Worm (Caenorhabditis elegans) whole organism, late embryonic: Measurements from ENCODE around the gene phf-32.

ENCODE experiments used
- C08G9.2 ChIP-seq: sonication (generic microtip); optimal IDR thresholded peaks from 2 replicates; lab custom pipeline; 2016; ENCODE audit warnings: mild to moderate bottlenecking, missing genetic modification characterization, moderate library complexity, missing compliant biosample characterization
- C38D4.7 ChIP-seq: fragments of 200-800 bp; sonication (Bioruptor generic); optimal IDR thresholded peaks from 2 replicates; lab custom pipeline; 2018; ENCODE audit warnings: mild to moderate bottlenecking, missing genetic modification characterization, moderate library complexity, missing compliant biosample characterization
- K09A11.1 ChIP-seq: sonication (generic microtip); optimal IDR thresholded peaks from 2 replicates; lab custom pipeline; 2017; ENCODE audit warnings: antibody characterized with exemption, mild to moderate bottlenecking, missing genetic modification characterization, missing compliant biosample characterization; ENCODE audit not compliant: insufficient read depth
- T23F11.4 ChIP-seq: fragments of 200-800 bp; sonication (Bioruptor generic); optimal IDR thresholded peaks from 2 replicates; lab custom pipeline; 2018; ENCODE audit warnings: mild to moderate bottlenecking, missing genetic modification characterization, missing compliant biosample characterization
- ahr-1 ChIP-seq: sonication (generic microtip); optimal IDR thresholded peaks from 2 replicates; lab custom pipeline; 2016; ENCODE audit warnings: missing genetic modification characterization, missing compliant biosample characterization
- ama-1 ChIP-seq: fragments of 150-350 bp; optimal IDR thresholded peaks from 2 replicates; lab custom pipeline; 2014
- ceh-18 ChIP-seq: sonication (generic microtip); optimal IDR thresholded peaks from 2 replicates; lab custom pipeline; 2016; ENCODE audit warnings: missing genetic modification characterization, missing compliant biosample characterization
- ceh-19 ChIP-seq: fragments of 200-800 bp; sonication (Bioruptor generic); optimal IDR thresholded peaks from 2 replicates; lab custom pipeline; 2018; ENCODE audit warnings: mild to moderate bottlenecking, missing genetic modification characterization, missing compliant biosample characterization
- ceh-22 ChIP-seq: sonication (generic microtip); optimal IDR thresholded peaks from 2 replicates; lab custom pipeline; 2017; ENCODE audit warnings: missing biosample characterization, missing genetic modification characterization
- ceh-24 ChIP-seq: sonication (generic microtip); optimal IDR thresholded peaks from 2 replicates; lab custom pipeline; 2016; ENCODE audit warnings: mild to moderate bottlenecking, missing genetic modification characterization, missing compliant biosample characterization
- ceh-31 ChIP-seq: sonication (generic microtip); optimal IDR thresholded peaks from 2 replicates; lab custom pipeline; 2016; ENCODE audit warnings: missing genetic modification characterization, missing compliant biosample characterization
- ceh-45 ChIP-seq: fragments of 200-800 bp; sonication (Bioruptor generic); IDR thresholded peaks from 2 replicates; pipeline ENCODE4 v1.3.6; 2022; ENCODE audit warnings: missing genetic modification reagents, missing genetic modification characterization, missing compliant biosample characterization
- ceh-6 ChIP-seq: fragments of 200-800 bp; sonication (Bioruptor generic); optimal IDR thresholded peaks from 2 replicates; lab custom pipeline; 2018; ENCODE audit warnings: mild to moderate bottlenecking, missing genetic modification characterization, missing compliant biosample characterization
- ceh-9 ChIP-seq: sonication (generic microtip); optimal IDR thresholded peaks from 2 replicates; lab custom pipeline; 2016; ENCODE audit warnings: mild to moderate bottlenecking, missing genetic modification characterization, inconsistent platforms, missing compliant biosample characterization
- dve-1 ChIP-seq: sonication (generic microtip); optimal IDR thresholded peaks from 2 replicates; lab custom pipeline; 2017; ENCODE audit warnings: antibody characterized with exemption, mild to moderate bottlenecking, missing genetic modification characterization, missing compliant biosample characterization
- elt-4 ChIP-seq: sonication (generic microtip); optimal IDR thresholded peaks from 2 replicates; lab custom pipeline; 2016; ENCODE audit warnings: missing genetic modification characterization, missing compliant biosample characterization
- ets-4 ChIP-seq: sonication (generic microtip); optimal IDR thresholded peaks from 2 replicates; lab custom pipeline; 2016; ENCODE audit warnings: missing genetic modification characterization, missing compliant biosample characterization
- fkh-6 ChIP-seq: sonication (generic microtip); optimal IDR thresholded peaks from 2 replicates; lab custom pipeline; 2016; ENCODE audit warnings: missing genetic modification characterization, missing compliant biosample characterization
- hlh-13 ChIP-seq: fragments of 200-800 bp; sonication (Bioruptor generic); optimal IDR thresholded peaks from 2 replicates; lab custom pipeline; 2018; ENCODE audit warnings: mild to moderate bottlenecking, missing genetic modification characterization, missing compliant biosample characterization
- hlh-15 ChIP-seq: sonication (generic microtip); optimal IDR thresholded peaks from 2 replicates; lab custom pipeline; 2016; ENCODE audit warnings: missing genetic modification characterization, missing compliant biosample characterization
- hlh-30 ChIP-seq: sonication (generic microtip); optimal IDR thresholded peaks from 2 replicates; lab custom pipeline; 2017; ENCODE audit warnings: antibody characterized with exemption, missing genetic modification characterization, missing compliant biosample characterization; ENCODE audit not compliant: insufficient read depth
- madf-2 ChIP-seq: sonication (generic microtip); optimal IDR thresholded peaks from 2 replicates; lab custom pipeline; 2017; ENCODE audit warnings: missing genetic modification characterization, missing compliant biosample characterization
- mec-3 ChIP-seq: sonication (generic microtip); optimal IDR thresholded peaks from 2 replicates; lab custom pipeline; 2016; ENCODE audit warnings: borderline replicate concordance, missing genetic modification characterization, missing compliant biosample characterization
- nfya-1 ChIP-seq: sonication (generic microtip); optimal IDR thresholded peaks from 2 replicates; lab custom pipeline; 2017; ENCODE audit warnings: missing genetic modification characterization, mild to moderate bottlenecking, missing compliant biosample characterization, antibody characterized with exemption, moderate library complexity
- nhr-11 ChIP-seq: fragments of 150-350 bp; optimal IDR thresholded peaks from 2 replicates; lab custom pipeline; 2014; ENCODE audit warnings: missing biosample characterization, missing genetic modification characterization
- odd-2 ChIP-seq: sonication (generic microtip); optimal IDR thresholded peaks from 2 replicates; lab custom pipeline; 2017; ENCODE audit warnings: antibody characterized with exemption, mild to moderate bottlenecking, missing genetic modification characterization, missing compliant biosample characterization
- pat-9 ChIP-seq: fragments of 200-800 bp; sonication (Bioruptor generic); optimal IDR thresholded peaks from 2 replicates; lab custom pipeline; 2018; ENCODE audit warnings: mild to moderate bottlenecking, missing genetic modification characterization, moderate library complexity, missing compliant biosample characterization
- pax-1 ChIP-seq: fragments of 150-350 bp; optimal IDR thresholded peaks from 2 replicates; lab custom pipeline; 2014; ENCODE audit warnings: missing biosample characterization, missing genetic modification characterization
- pha-2 ChIP-seq: sonication (generic microtip); optimal IDR thresholded peaks from 2 replicates; lab custom pipeline; 2017; ENCODE audit warnings: mild to moderate bottlenecking, missing genetic modification characterization, missing compliant biosample characterization
- rnt-1 ChIP-seq: sonication (generic microtip); optimal IDR thresholded peaks from 2 replicates; lab custom pipeline; 2016; ENCODE audit warnings: missing genetic modification characterization, missing compliant biosample characterization
- sox-2 ChIP-seq: fragments of 200-800 bp; sonication (Bioruptor generic); IDR thresholded peaks from 2 replicates; pipeline ENCODE4 v1.3.6; 2022; ENCODE audit warnings: missing genetic modification reagents, missing genetic modification characterization, missing compliant biosample characterization
- ttx-3 ChIP-seq: sonication (generic microtip); optimal IDR thresholded peaks from 2 replicates; lab custom pipeline; 2016; ENCODE audit warnings: missing genetic modification reagents, missing genetic modification characterization, missing compliant biosample characterization
- unc-55 ChIP-seq: sonication (generic microtip); optimal IDR thresholded peaks from 2 replicates; lab custom pipeline; 2017; ENCODE audit warnings: missing biosample characterization, missing genetic modification reagents, missing genetic modification characterization
- zip-5 ChIP-seq: sonication (generic microtip); optimal IDR thresholded peaks from 2 replicates; lab custom pipeline; 2016; ENCODE audit warnings: missing genetic modification characterization, missing compliant biosample characterization
- ztf-16 ChIP-seq: sonication (generic microtip); optimal IDR thresholded peaks from 2 replicates; lab custom pipeline; 2017; ENCODE audit warnings: missing genetic modification characterization, missing compliant biosample characterization

The phf-32 gene

DNA sequence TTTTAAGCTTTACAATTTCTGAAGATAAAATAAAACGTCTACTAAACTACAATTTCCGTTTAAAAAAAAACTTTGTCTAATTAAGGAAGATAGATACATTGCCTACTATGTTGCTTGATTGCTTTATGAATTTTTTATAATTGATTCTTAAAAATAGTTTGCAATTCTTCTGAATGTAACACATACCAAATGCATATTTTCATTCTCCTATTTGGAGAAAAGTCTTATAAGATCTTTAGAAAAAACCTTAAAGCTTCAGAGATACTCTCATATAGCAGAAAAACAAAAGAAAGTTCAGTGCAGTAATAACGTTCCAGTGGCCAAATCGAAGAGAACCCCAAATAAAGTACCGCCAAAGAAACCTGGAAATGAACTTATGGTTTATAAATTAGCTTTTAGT is at the start of gene phf-32:
Gene phf-32 (plus strand): TSS at position 301 of the 400 bp plus-strand sequence.
- TF ChIP-seq ztf-16 (tag; lab: Kevin White, UChicago): no peak
- TF ChIP-seq T23F11.4 (GFP tag; lab: Kevin White, UChicago): no peak
- TF ChIP-seq ets-4: no peak
- TF ChIP-seq ceh-9 (tag; lab: Kevin White, UChicago): no peak
- no peak for TF ChIP-seq ceh-6 (GFP tag; lab: Kevin White, UChicago)
- no peak for TF ChIP-seq pat-9
- no peak for TF ChIP-seq ceh-22 (tag; lab: Kevin White, UChicago)
- TF ChIP-seq ceh-45: no peak
- no peak for TF ChIP-seq nhr-11 (tag; lab: Kevin White, UChicago)
- TF ChIP-seq, all 69 proteins: peak for 0

DNA sequence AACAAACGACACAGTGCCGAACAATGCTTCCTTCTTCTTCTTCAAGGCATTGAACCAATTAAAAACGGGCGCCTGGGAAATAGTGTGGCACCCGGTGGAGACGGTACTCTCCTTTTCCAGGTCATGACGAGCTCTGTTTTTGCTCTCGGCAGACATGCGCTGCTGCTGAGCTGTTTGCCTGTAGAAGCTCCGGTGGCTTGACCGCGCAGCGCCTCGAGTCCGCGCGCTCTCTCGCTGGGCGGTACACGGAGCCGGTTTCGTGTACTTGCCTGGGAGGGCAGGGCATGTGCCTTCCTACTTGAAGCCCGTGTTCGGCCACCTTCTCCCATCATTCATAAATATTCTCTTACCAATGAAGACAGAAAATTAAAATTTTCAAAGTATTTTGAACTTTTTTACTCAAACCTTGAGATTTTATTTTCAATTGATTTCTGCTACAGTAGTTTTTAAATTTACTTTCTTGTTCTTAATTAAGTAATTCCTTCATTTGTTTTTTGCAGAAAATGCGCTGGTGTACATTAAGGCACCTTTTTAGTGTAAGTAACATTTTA is 46.2 kb upstream of the phf-32 start, which contains the start of gene E01G6.1:
Gene E01G6.1 (plus strand): TSS at position 501 of the 551 bp plus-strand sequence.
- TF ChIP-seq madf-2 (no peak), zip-5 (tag; lab: Kevin White, UChicago) (no peak), ceh-6 (GFP tag; lab: Kevin White, UChicago) (no peak), dve-1 (tag; lab: Kevin White, UChicago) (no peak), hlh-30 (tag; lab: Kevin White, UChicago) (no peak), ceh-31 (tag; lab: Kevin White, UChicago) (no peak), ztf-16 (tag; lab: Kevin White, UChicago) (no peak), elt-4 (tag; lab: Kevin White, UChicago) (no peak), unc-55 (GFP tag; lab: Kevin White, UChicago) (no peak), rnt-1 (tag; lab: Kevin White, UChicago) (no peak), nfya-1 (tag; lab: Kevin White, UChicago) (no peak), hlh-15 (no peak), fkh-6 (tag; lab: Kevin White, UChicago) (no peak), C38D4.7 (GFP tag; lab: Kevin White, UChicago) (no peak), ets-4 (no peak), pha-2 (no peak), pat-9 (no peak), ceh-9 (tag; lab: Kevin White, UChicago) (no peak)

DNA sequence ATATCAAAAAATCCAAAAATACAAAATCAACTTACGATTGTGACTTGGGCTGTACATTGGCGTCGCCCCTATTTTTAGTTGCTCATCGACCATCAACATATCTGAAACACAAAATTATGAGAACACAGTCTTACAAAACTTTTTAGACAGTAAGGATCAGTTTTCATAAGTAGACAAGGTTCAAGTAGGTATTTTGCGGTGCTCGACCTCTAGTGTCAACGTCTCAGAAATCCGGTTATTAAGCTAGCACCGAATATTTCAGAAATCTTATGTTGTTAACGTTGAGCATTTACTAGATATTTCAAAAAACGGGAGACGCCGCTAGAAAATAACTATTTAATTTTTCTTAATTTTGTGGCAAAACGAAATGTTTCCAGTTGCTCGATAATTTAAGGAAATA is 35.8 kb upstream of the phf-32 start, which contains the start of gene otpl-8:
Gene otpl-8 (minus strand): TSS at position 101 of the 400 bp plus-strand sequence.
- TF ChIP-seq ama-1 (lab: Kevin White, UChicago) (no peak), ceh-24 (tag; lab: Kevin White, UChicago) (no peak), mec-3 (tag; lab: Kevin White, UChicago) (no peak), nfya-1 (tag; lab: Kevin White, UChicago) (no peak), ceh-18 (tag; lab: Kevin White, UChicago) (no peak), ahr-1 (tag; lab: Kevin White, UChicago) (no peak), pax-1 (tag; lab: Kevin White, UChicago) (no peak), C08G9.2 (tag; lab: Kevin White, UChicago) (no peak), ceh-31 (tag; lab: Kevin White, UChicago) (no peak), odd-2 (tag; lab: Kevin White, UChicago) (no peak), ceh-19 (no peak)

DNA sequence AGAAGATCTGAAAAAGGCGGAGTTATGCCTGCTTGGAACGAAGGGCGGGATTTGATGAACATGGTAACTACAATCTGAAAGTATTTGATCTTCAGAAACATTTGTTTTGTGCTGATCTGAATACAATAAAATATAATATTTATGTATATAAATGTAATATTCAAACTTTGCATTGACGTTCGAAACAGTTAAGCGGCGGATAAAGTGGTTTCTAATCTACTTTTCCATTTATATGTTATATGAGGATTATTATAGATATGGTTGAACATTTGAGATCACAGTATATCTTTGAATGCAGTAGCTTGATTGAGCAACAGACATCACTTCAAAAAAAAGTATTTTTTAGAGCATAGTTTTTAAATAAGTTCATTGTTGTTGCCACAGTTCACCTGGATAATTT is 32.8 kb upstream of the phf-32 start, which contains the start of gene H19J13.2:
Gene H19J13.2 (minus strand): TSS at position 101 of the 400 bp plus-strand sequence.
- TF ChIP-seq hlh-30 (tag; lab: Kevin White, UChicago): no peak
- TF ChIP-seq ceh-18 (tag; lab: Kevin White, UChicago): no peak
- TF ChIP-seq sox-2: no peak
- TF ChIP-seq ttx-3 (tag; lab: Kevin White, UChicago): no peak
- no peak for TF ChIP-seq nhr-11 (tag; lab: Kevin White, UChicago)
- TF ChIP-seq ama-1 (lab: Kevin White, UChicago): no peak
- no peak for TF ChIP-seq K09A11.1 (tag; lab: Kevin White, UChicago)
- TF ChIP-seq hlh-13 (GFP tag; lab: Kevin White, UChicago): no peak
- TF ChIP-seq, all 69 proteins: peak for 0
